Worm (Caenorhabditis elegans) whole organism, young adult: ENCODE measurements around the gene chup-1.

Experiments
- Y67H2A.10 ChIP-seq: fragments of 200-800 bp; sonication (Bioruptor generic); conservative IDR thresholded peaks from 2 replicates; pipeline ENCODE4 v1.3.6; 2022; ENCODE audit warnings: missing genetic modification reagents, missing genetic modification characterization, missing compliant biosample characterization
- ceh-40 ChIP-seq: fragments of 200-800 bp; sonication (Bioruptor generic); IDR thresholded peaks from 2 replicates; pipeline ENCODE4 v1.3.6; 2022; ENCODE audit warnings: missing genetic modification characterization, missing compliant biosample characterization
- snpc-3.4 ChIP-seq: sonication (generic microtip); optimal IDR thresholded peaks from 2 replicates; lab custom pipeline; 2017; ENCODE audit warnings: missing genetic modification characterization, mild to moderate bottlenecking, missing compliant biosample characterization, antibody characterized with exemption, moderate library complexity, missing genotype, missing genetic modification reagents

Gene chup-1

ce11 chrX:8843988-8844387 is 52.0 kb downstream of the chup-1 start, which contains the start of gene ubc-23:
Gene ubc-23 (plus strand): TSS chrX:8844288.
- TF ChIP-seq Y67H2A.10 (GFP tag; lab: Robert Waterston, UW) (no peak), ceh-40 (no peak), snpc-3.4 (tag; lab: Kevin White, UChicago) (no peak)
